Worm (Caenorhabditis elegans) whole organism, L2 larva: Measurements from ENCODE around the gene F17C11.13.

Experiments
- C34F6.9 ChIP-seq: fragments of 150-350 bp; optimal IDR thresholded peaks from 2 replicates; lab custom pipeline; 2014; ENCODE audit warnings: missing biosample characterization, missing genetic modification characterization
- F13H6.1 ChIP-seq: sonication (generic microtip); optimal IDR thresholded peaks from 2 replicates; lab custom pipeline; 2016; ENCODE audit warnings: missing genetic modification characterization, missing compliant biosample characterization
- R02D3.7 ChIP-seq: fragments of 150-350 bp; optimal IDR thresholded peaks from 2 replicates; lab custom pipeline; 2014; ENCODE audit warnings: missing biosample characterization, missing genetic modification characterization
- Y55F3AM.14 ChIP-seq: fragments of 200-800 bp; sonication (Bioruptor generic); optimal IDR thresholded peaks from 2 replicates; lab custom pipeline; 2018; ENCODE audit warnings: mild to moderate bottlenecking, missing genetic modification characterization, missing compliant biosample characterization
- ZK546.5 ChIP-seq: sonication (generic microtip); optimal IDR thresholded peaks from 2 replicates; lab custom pipeline; 2017; ENCODE audit warnings: missing biosample characterization, missing genetic modification characterization
- alr-1 ChIP-seq: fragments of 150-350 bp; optimal IDR thresholded peaks from 2 replicates; lab custom pipeline; 2014; ENCODE audit warnings: missing biosample characterization, missing genetic modification characterization
- aly-2 ChIP-seq: fragments of 150-350 bp; optimal IDR thresholded peaks from 2 replicates; lab custom pipeline; 2014; ENCODE audit warnings: missing biosample characterization, missing genetic modification characterization
- ama-1 ChIP-seq: fragments of 150-350 bp; optimal IDR thresholded peaks from 2 replicates; lab custom pipeline; 2018; ENCODE audit warnings: inconsistent platforms
- blmp-1 ChIP-seq: sonication (generic microtip); optimal IDR thresholded peaks from 2 replicates; lab custom pipeline; 2017; ENCODE audit warnings: missing genetic modification characterization, mild to moderate bottlenecking, missing compliant biosample characterization, antibody characterized with exemption, moderate library complexity; ENCODE audit not compliant: insufficient read depth
- ceh-16 ChIP-seq: fragments of 150-350 bp; optimal IDR thresholded peaks from 2 replicates; lab custom pipeline; 2014; ENCODE audit warnings: missing biosample characterization, missing genetic modification characterization
- ceh-82 ChIP-seq: fragments of 150-350 bp; optimal IDR thresholded peaks from 2 replicates; lab custom pipeline; 2014; ENCODE audit warnings: missing biosample characterization, missing genetic modification characterization
- crh-2 ChIP-seq: sonication (generic microtip); optimal IDR thresholded peaks from 2 replicates; lab custom pipeline; 2017; ENCODE audit warnings: missing biosample characterization, missing genetic modification characterization
- dmd-4 ChIP-seq: sonication (generic microtip); optimal IDR thresholded peaks from 2 replicates; lab custom pipeline; 2017; ENCODE audit warnings: missing biosample characterization, missing genetic modification characterization
- egl-27 ChIP-seq: sonication (generic microtip); optimal IDR thresholded peaks from 3 replicates; lab custom pipeline; 2017; ENCODE audit warnings: missing biosample characterization, missing genetic modification reagents, missing genetic modification characterization
- elt-1 ChIP-seq: fragments of 150-350 bp; optimal IDR thresholded peaks from 2 replicates; lab custom pipeline; 2014; ENCODE audit warnings: missing biosample characterization, missing genetic modification characterization
- elt-3 ChIP-seq: sonication (generic microtip); optimal IDR thresholded peaks from 2 replicates; lab custom pipeline; 2017; ENCODE audit warnings: missing biosample characterization, missing genetic modification characterization
- fos-1 ChIP-seq: fragments of 150-350 bp; optimal IDR thresholded peaks from 2 replicates; lab custom pipeline; 2014; ENCODE audit warnings: missing biosample characterization, missing genetic modification characterization
- gmeb-1 ChIP-seq: fragments of 150-350 bp; optimal IDR thresholded peaks from 2 replicates; lab custom pipeline; 2014; ENCODE audit warnings: missing biosample characterization, missing genetic modification characterization
- lin-11 ChIP-seq: fragments of 150-350 bp; sonication (generic microtip); optimal IDR thresholded peaks from 2 replicates; lab custom pipeline; 2014; ENCODE audit warnings: missing biosample characterization, missing genetic modification characterization, inconsistent platforms, mixed read lengths
- lin-13 ChIP-seq: fragments of 150-350 bp; optimal IDR thresholded peaks from 2 replicates; lab custom pipeline; 2014; ENCODE audit warnings: missing biosample characterization, missing genetic modification reagents, missing genetic modification characterization
- lin-39 ChIP-seq: fragments of 150-350 bp; optimal IDR thresholded peaks from 2 replicates; lab custom pipeline; 2014; ENCODE audit warnings: missing biosample characterization, missing genetic modification reagents, missing genetic modification characterization
- lsy-2 ChIP-seq, 2 experiments: fragments of 150-350 bp in 1 of 2; sonication (generic microtip) in 1 of 2; optimal IDR thresholded peaks; 2 replicates each; lab custom pipeline; 2014 to 2017; ENCODE audit warnings: missing biosample characterization in 2 of 2, missing genetic modification characterization in 2 of 2
- mab-5 ChIP-seq: fragments of 150-350 bp; optimal IDR thresholded peaks from 2 replicates; lab custom pipeline; 2014; ENCODE audit warnings: missing biosample characterization, missing genetic modification characterization
- mbf-1 ChIP-seq: sonication (generic microtip); optimal IDR thresholded peaks from 2 replicates; lab custom pipeline; 2017; ENCODE audit warnings: missing biosample characterization, missing genetic modification characterization
- mdl-1 ChIP-seq, 2 experiments: fragments of 150-350 bp in 1 of 2; sonication (generic microtip) in 1 of 2; optimal IDR thresholded peaks; 2 replicates each; lab custom pipeline; 2017; ENCODE audit warnings: missing biosample characterization in 2 of 2, missing genetic modification characterization in 2 of 2
- nhr-10 ChIP-seq: sonication (generic microtip); optimal IDR thresholded peaks from 2 replicates; lab custom pipeline; 2017; ENCODE audit warnings: missing biosample characterization, missing genetic modification characterization
- nhr-11 ChIP-seq: fragments of 150-350 bp; optimal IDR thresholded peaks from 2 replicates; lab custom pipeline; 2014; ENCODE audit warnings: missing biosample characterization, missing genetic modification characterization
- nhr-12 ChIP-seq: fragments of 150-350 bp; optimal IDR thresholded peaks from 2 replicates; lab custom pipeline; 2014; ENCODE audit warnings: missing biosample characterization, missing genetic modification characterization
- nhr-129 ChIP-seq: fragments of 150-350 bp; optimal IDR thresholded peaks from 2 replicates; lab custom pipeline; 2014; ENCODE audit warnings: missing biosample characterization, missing genetic modification characterization
- nhr-21 ChIP-seq: fragments of 150-350 bp; optimal IDR thresholded peaks from 2 replicates; lab custom pipeline; 2014; ENCODE audit warnings: missing biosample characterization, missing genetic modification characterization
- nhr-23 ChIP-seq: fragments of 150-350 bp; optimal IDR thresholded peaks from 2 replicates; lab custom pipeline; 2014; ENCODE audit warnings: missing biosample characterization, missing genetic modification reagents, missing genetic modification characterization
- nhr-237 ChIP-seq: fragments of 150-350 bp; optimal IDR thresholded peaks from 2 replicates; lab custom pipeline; 2014; ENCODE audit warnings: missing biosample characterization, missing genetic modification characterization
- nhr-25 ChIP-seq: fragments of 150-350 bp; sonication (generic microtip); optimal IDR thresholded peaks from 3 replicates; lab custom pipeline; 2014; ENCODE audit warnings: missing biosample characterization, missing genetic modification characterization
- nhr-6 ChIP-seq: fragments of 150-350 bp; optimal IDR thresholded peaks from 2 replicates; lab custom pipeline; 2014; ENCODE audit warnings: missing biosample characterization, missing genetic modification characterization
- nhr-77 ChIP-seq: fragments of 150-350 bp; optimal IDR thresholded peaks from 2 replicates; lab custom pipeline; 2014; ENCODE audit warnings: missing biosample characterization, missing genetic modification characterization
- peb-1 ChIP-seq: fragments of 150-350 bp; optimal IDR thresholded peaks from 2 replicates; lab custom pipeline; 2014; ENCODE audit warnings: missing biosample characterization, missing genetic modification characterization
- sem-4 ChIP-seq: fragments of 150-350 bp; optimal IDR thresholded peaks from 2 replicates; lab custom pipeline; 2014; ENCODE audit warnings: missing biosample characterization, missing genetic modification reagents, missing genetic modification characterization
- skn-1 ChIP-seq: sonication (generic microtip); optimal IDR thresholded peaks from 2 replicates; lab custom pipeline; 2017; ENCODE audit warnings: missing biosample characterization, missing genetic modification characterization
- sma-3 ChIP-seq: sonication (generic microtip); optimal IDR thresholded peaks from 2 replicates; lab custom pipeline; 2016; ENCODE audit warnings: missing genetic modification reagents, missing genetic modification characterization, missing compliant biosample characterization
- sma-9 ChIP-seq, 2 experiments: fragments of 150-350 bp in 1 of 2; sonication (generic microtip) in 1 of 2; optimal IDR thresholded peaks; 2 replicates each; lab custom pipeline; 2014 to 2016; ENCODE audit warnings: missing genetic modification characterization in 2 of 2, mild to moderate bottlenecking in 1 of 2, missing biosample characterization in 1 of 2, missing compliant biosample characterization in 1 of 2, missing genetic modification reagents in 1 of 2, moderate library complexity in 1 of 2
- snpc-4 ChIP-seq: fragments of 150-350 bp; optimal IDR thresholded peaks from 2 replicates; lab custom pipeline; 2014; ENCODE audit warnings: missing biosample characterization, missing genetic modification characterization
- unc-39 ChIP-seq: fragments of 150-350 bp; optimal IDR thresholded peaks from 2 replicates; lab custom pipeline; 2014; ENCODE audit warnings: missing biosample characterization, missing genetic modification characterization
- unc-55 ChIP-seq: fragments of 150-350 bp; sonication (generic microtip); optimal IDR thresholded peaks from 3 replicates; lab custom pipeline; 2014; ENCODE audit warnings: missing biosample characterization, missing genetic modification reagents, missing genetic modification characterization
- unc-62 ChIP-seq: fragments of 150-350 bp; optimal IDR thresholded peaks from 2 replicates; lab custom pipeline; 2014; ENCODE audit warnings: missing biosample characterization, missing genetic modification reagents, missing genetic modification characterization
- zag-1 ChIP-seq: fragments of 150-350 bp; optimal IDR thresholded peaks from 2 replicates; lab custom pipeline; 2014; ENCODE audit warnings: missing biosample characterization, missing genetic modification characterization
- ztf-1 ChIP-seq: fragments of 200-800 bp; sonication (Bioruptor generic); conservative IDR thresholded peaks from 2 replicates; pipeline ENCODE4 v1.3.6; 2022; ENCODE audit warnings: missing genetic modification characterization, missing compliant biosample characterization
- ztf-11 ChIP-seq: sonication (generic microtip); optimal IDR thresholded peaks from 2 replicates; lab custom pipeline; 2017; ENCODE audit warnings: missing biosample characterization, missing genetic modification characterization
- ztf-4 ChIP-seq: fragments of 150-350 bp; optimal IDR thresholded peaks from 2 replicates; lab custom pipeline; 2014; ENCODE audit warnings: missing biosample characterization, missing genetic modification characterization

Gene F17C11.13

DNA sequence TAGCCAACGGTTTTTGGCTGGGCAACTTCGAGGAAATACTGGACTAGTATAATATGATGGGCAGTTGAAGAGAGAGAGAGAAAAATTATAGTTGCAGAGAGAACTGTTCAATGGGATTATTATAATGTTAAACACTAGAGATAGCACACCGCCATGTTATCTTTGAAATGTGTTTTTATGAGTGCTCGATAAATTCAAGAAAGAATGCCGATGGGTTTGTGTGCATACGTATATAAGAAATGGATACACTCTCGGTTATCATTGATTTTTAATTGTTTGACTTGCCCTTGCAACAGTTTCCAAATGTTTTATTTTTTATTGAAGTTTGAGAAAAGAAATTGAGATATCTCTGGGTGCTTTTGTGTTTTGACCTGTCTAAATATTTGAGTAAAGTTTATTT is 19.0 kb upstream of the F17C11.13 start, which contains the start of gene F17C11.12:
Gene F17C11.12, minus strand, starts transcription at position 240 of the 400 bp plus-strand sequence.
- TF ChIP-seq fos-1 (tag; lab: Kevin White, UChicago): peak; percentile 73
- TF ChIP-seq F13H6.1: peak; percentile 13
- TF ChIP-seq crh-2 (tag; lab: Kevin White, UChicago): peak; percentile 40
- TF ChIP-seq snpc-4 (tag; lab: Kevin White, UChicago): no peak
- TF ChIP-seq ama-1 (lab: Kevin White, UChicago): no peak
- TF ChIP-seq dmd-4 (tag; lab: Kevin White, UChicago): no peak
- no peak for TF ChIP-seq nhr-21 (tag; lab: Kevin White, UChicago)
- no peak for TF ChIP-seq ceh-16 (tag; lab: Kevin White, UChicago)
- TF ChIP-seq zag-1: no peak
- TF ChIP-seq egl-27: no peak
- peak; percentile 71 for TF ChIP-seq sma-9 (GFP tag; optimal IDR thresholded peaks at IDR 0.05; lab: Kevin White, UChicago)
- TF ChIP-seq sma-9 (tag; optimal IDR thresholded peaks at IDR 0.05; lab: Kevin White, UChicago): no peak
- no peak for TF ChIP-seq ztf-4
- TF ChIP-seq unc-55 (GFP tag; lab: Kevin White, UChicago): no peak
- no peak for TF ChIP-seq peb-1 (tag; lab: Kevin White, UChicago)
- TF ChIP-seq alr-1 (tag; lab: Kevin White, UChicago): no peak
- no peak for TF ChIP-seq sem-4 (tag; lab: Kevin White, UChicago)
- no peak for TF ChIP-seq blmp-1 (tag; lab: Kevin White, UChicago)
- TF ChIP-seq mbf-1 (tag; lab: Kevin White, UChicago): no peak
- no peak for TF ChIP-seq ceh-82 (tag; lab: Kevin White, UChicago)
- no peak for TF ChIP-seq nhr-11 (tag; lab: Kevin White, UChicago)
- TF ChIP-seq nhr-12 (tag; lab: Kevin White, UChicago): no peak
- no peak for TF ChIP-seq R02D3.7 (tag; lab: Kevin White, UChicago)

DNA sequence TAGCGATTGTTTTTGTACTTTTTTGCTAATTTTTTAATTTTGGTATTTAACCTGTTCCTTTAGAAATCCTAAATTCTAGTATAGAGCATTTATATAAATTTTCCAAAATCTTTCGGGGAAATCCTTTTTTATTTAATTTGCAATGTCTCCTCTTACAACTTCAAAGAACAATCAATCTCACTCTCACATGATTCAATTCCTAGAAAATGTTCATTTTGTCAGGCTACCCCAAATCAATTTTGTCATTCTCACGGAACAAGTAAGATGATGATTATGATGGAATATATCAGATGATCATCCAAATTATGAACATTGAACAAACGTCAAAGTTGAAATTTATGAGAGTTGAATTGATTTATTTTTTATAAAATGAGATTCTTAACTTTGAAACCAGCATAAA is 18.4 kb upstream of the F17C11.13 start:
- TF ChIP-seq unc-55 (GFP tag; lab: Kevin White, UChicago): no peak
- no peak for TF ChIP-seq alr-1 (tag; lab: Kevin White, UChicago)
- TF ChIP-seq mab-5: no peak
- no peak for TF ChIP-seq nhr-12 (tag; lab: Kevin White, UChicago)
- TF ChIP-seq R02D3.7 (tag; lab: Kevin White, UChicago): no peak
- peak; percentile 63 for TF ChIP-seq sem-4 (tag; lab: Kevin White, UChicago)
- TF ChIP-seq ztf-11: no peak
- TF ChIP-seq sma-9 (GFP tag; optimal IDR thresholded peaks at IDR 0.05; lab: Kevin White, UChicago): peak; percentile 84
- no peak for TF ChIP-seq sma-9 (tag; optimal IDR thresholded peaks at IDR 0.05; lab: Kevin White, UChicago)
- TF ChIP-seq elt-1 (tag; lab: Kevin White, UChicago): no peak
- peak; percentile 13 for TF ChIP-seq fos-1 (tag; lab: Kevin White, UChicago)
- TF ChIP-seq zag-1: no peak
- no peak for TF ChIP-seq elt-3
- no peak for TF ChIP-seq ZK546.5
- no peak for TF ChIP-seq Y55F3AM.14
- TF ChIP-seq nhr-129 (tag; lab: Kevin White, UChicago): peak; percentile 94
- TF ChIP-seq ztf-1 (GFP tag; lab: Robert Waterston, UW): no peak
- peak; percentile 61 for TF ChIP-seq ztf-4
- TF ChIP-seq ceh-16 (tag; lab: Kevin White, UChicago): no peak
- no peak for TF ChIP-seq F13H6.1
- TF ChIP-seq ceh-82 (tag; lab: Kevin White, UChicago): no peak
- TF ChIP-seq egl-27: no peak
- no peak for TF ChIP-seq snpc-4 (tag; lab: Kevin White, UChicago)
- peak; percentile 69 for TF ChIP-seq C34F6.9 (tag; lab: Kevin White, UChicago)
- no peak for TF ChIP-seq mdl-1 (tag; optimal IDR thresholded peaks at IDR 0.05; lab: Kevin White, UChicago)
- TF ChIP-seq nhr-77 (tag; lab: Kevin White, UChicago): no peak
- no peak for TF ChIP-seq lin-11 (tag; lab: Kevin White, UChicago)
- TF ChIP-seq unc-39: no peak
- peak; percentile 52 for TF ChIP-seq crh-2 (tag; lab: Kevin White, UChicago)
- no peak for TF ChIP-seq nhr-10
- peak; percentile 55 for TF ChIP-seq skn-1 (tag; lab: Kevin White, UChicago)
- TF ChIP-seq lin-39: no peak
- peak; percentile 47 for TF ChIP-seq gmeb-1 (tag; lab: Kevin White, UChicago)
- TF ChIP-seq unc-62: no peak
- TF ChIP-seq nhr-21 (tag; lab: Kevin White, UChicago): peak; percentile 87
- no peak for TF ChIP-seq blmp-1 (tag; lab: Kevin White, UChicago)
- TF ChIP-seq nhr-6 (tag; lab: Kevin White, UChicago): no peak
- TF ChIP-seq lin-13 (GFP tag; lab: Kevin White, UChicago): no peak
- no peak for TF ChIP-seq mbf-1 (tag; lab: Kevin White, UChicago)
- TF ChIP-seq aly-2 (tag; lab: Kevin White, UChicago): no peak
- TF ChIP-seq nhr-23 (tag; lab: Kevin White, UChicago): no peak
- no peak for TF ChIP-seq ama-1 (lab: Kevin White, UChicago)
- TF ChIP-seq lsy-2 (tag; optimal IDR thresholded peaks at IDR 0.05; lab: Kevin White, UChicago): peak in 1 of 2 experiments; percentile 71
- TF ChIP-seq nhr-11 (tag; lab: Kevin White, UChicago): no peak
- TF ChIP-seq nhr-237: no peak
- TF ChIP-seq sma-3 (GFP tag; lab: Kevin White, UChicago): no peak
- peak; percentile 1 for TF ChIP-seq nhr-25
- TF ChIP-seq dmd-4 (tag; lab: Kevin White, UChicago): no peak
- no peak for TF ChIP-seq peb-1 (tag; lab: Kevin White, UChicago)
